Worm (Caenorhabditis elegans) whole organism, early embryonic: Measurements from ENCODE around the gene T11F9.22.
"Not testable (repeated sequence)": the region's sequence is repeated elsewhere in the genome, so short reads cannot be mapped to it uniquely, and the experiment has no call there.

Experiments used
- B0310.2 ChIP-seq: sonication (generic microtip); optimal IDR thresholded peaks from 2 replicates; lab custom pipeline; 2016; ENCODE audit warnings: mild to moderate bottlenecking, missing genetic modification characterization, missing compliant biosample characterization
- F13C5.2 ChIP-seq: sonication (generic microtip); optimal IDR thresholded peaks from 2 replicates; lab custom pipeline; 2017; ENCODE audit warnings: mild to moderate bottlenecking, missing genetic modification characterization, inconsistent platforms, missing compliant biosample characterization
- aly-1 ChIP-seq: sonication (generic microtip); optimal IDR thresholded peaks from 2 replicates; lab custom pipeline; 2016; ENCODE audit warnings: missing genetic modification characterization, missing compliant biosample characterization
- ama-1 ChIP-seq: fragments of 150-350 bp; optimal IDR thresholded peaks from 2 replicates; lab custom pipeline; 2014
- ceh-13 ChIP-seq: fragments of 200-800 bp; sonication (Bioruptor generic); optimal IDR thresholded peaks from 2 replicates; lab custom pipeline; 2018; ENCODE audit warnings: mild to moderate bottlenecking, missing genetic modification characterization, missing compliant biosample characterization
- ceh-36 ChIP-seq: sonication (generic microtip); optimal IDR thresholded peaks from 2 replicates; lab custom pipeline; 2016; ENCODE audit warnings: missing genetic modification characterization, inconsistent platforms, missing compliant biosample characterization
- ets-7 ChIP-seq: sonication (generic microtip); optimal IDR thresholded peaks from 2 replicates; lab custom pipeline; 2016; ENCODE audit warnings: missing genotype, missing genetic modification characterization, missing compliant biosample characterization
- flt-1 ChIP-seq: fragments of 200-800 bp; sonication (Bioruptor generic); IDR thresholded peaks from 2 replicates; pipeline ENCODE4 v1.3.6; 2022; ENCODE audit warnings: missing genetic modification characterization, missing compliant biosample characterization
- hmbx-1 ChIP-seq: sonication (generic microtip); optimal IDR thresholded peaks from 2 replicates; lab custom pipeline; 2016; ENCODE audit warnings: mild to moderate bottlenecking, missing genetic modification characterization, missing compliant biosample characterization
- hmg-4 ChIP-seq: fragments of 200-800 bp; sonication (Bioruptor generic); optimal IDR thresholded peaks from 2 replicates; lab custom pipeline; 2018; ENCODE audit warnings: mild to moderate bottlenecking, missing genetic modification characterization, missing compliant biosample characterization
- hnd-1 ChIP-seq: sonication (generic microtip); optimal IDR thresholded peaks from 2 replicates; lab custom pipeline; 2016; ENCODE audit warnings: missing genetic modification characterization, missing compliant biosample characterization
- pes-1 ChIP-seq: fragments of 200-800 bp; sonication (Bioruptor generic); IDR thresholded peaks from 2 replicates; pipeline ENCODE4 v1.3.6; 2022; ENCODE audit warnings: missing genetic modification reagents, missing genetic modification characterization, missing compliant biosample characterization
- scrt-1 ChIP-seq: fragments of 200-800 bp; sonication (Bioruptor generic); IDR thresholded peaks from 2 replicates; pipeline ENCODE4 v1.3.6; 2022; ENCODE audit warnings: missing genetic modification characterization, missing compliant biosample characterization
- sea-1 ChIP-seq: fragments of 200-800 bp; sonication (Bioruptor generic); conservative IDR thresholded peaks from 2 replicates; pipeline ENCODE4 v1.3.6; 2022; ENCODE audit warnings: missing genetic modification characterization, missing compliant biosample characterization
- tbx-11 ChIP-seq: fragments of 200-800 bp; sonication (Bioruptor generic); IDR thresholded peaks from 2 replicates; pipeline ENCODE4 v1.3.6; 2022; ENCODE audit warnings: missing genetic modification characterization, missing compliant biosample characterization
- tbx-37 ChIP-seq: fragments of 200-800 bp; sonication (Bioruptor generic); conservative IDR thresholded peaks from 2 replicates; pipeline ENCODE4 v1.3.6; 2022; ENCODE audit warnings: missing genetic modification reagents, missing genetic modification characterization, missing compliant biosample characterization
- tra-4 ChIP-seq: sonication (generic microtip); optimal IDR thresholded peaks from 2 replicates; lab custom pipeline; 2017; ENCODE audit warnings: missing genetic modification characterization, missing compliant biosample characterization

Gene T11F9.22

ce11 chrV:11474399-11474798 is 5.1 kb upstream of the T11F9.22 start, which contains the start of gene nas-22:
Gene nas-22 (plus strand): TSS chrV:11474699.
- TF ChIP-seq F13C5.2 (tag; lab: Kevin White, UChicago) (no peak), scrt-1 (GFP tag; lab: Robert Waterston, UW) (no peak), B0310.2 (tag; lab: Kevin White, UChicago) (no peak), pes-1 (no peak), sea-1 (GFP tag; lab: Robert Waterston, UW) (no peak), ama-1 (lab: Kevin White, UChicago) (no peak), hmbx-1 (tag; lab: Kevin White, UChicago) (no peak), aly-1 (no peak), tbx-11 (GFP tag; lab: Robert Waterston, UW) (no peak)

- TF ChIP-seq aly-1; tra-4 (tag; lab: Kevin White, UChicago); hmg-4 (GFP tag; lab: Kevin White, UChicago): not testable (repeated sequence)
Measured at ce11 chrV:11475638-11476037, 3.9 kb upstream of the T11F9.22 start, which contains the start of gene T11F9.7. Gene T11F9.7 (plus strand): TSS chrV:11475938.

ce11 chrV:11480734-11481133 is 1.2 kb downstream of the T11F9.22 start, which contains the start of gene T11F9.14:
Gene T11F9.14 (minus strand): TSS chrV:11480834.
- not testable (repeated sequence) for TF ChIP-seq scrt-1 (GFP tag; lab: Robert Waterston, UW); ceh-36 (tag; lab: Kevin White, UChicago); tbx-11 (GFP tag; lab: Robert Waterston, UW)

- not testable (repeated sequence) for TF ChIP-seq tbx-37; tra-4 (tag; lab: Kevin White, UChicago); tbx-11 (GFP tag; lab: Robert Waterston, UW)
Measured at ce11 chrV:11483580-11484092, 4.1 kb downstream of the T11F9.22 start, which contains the start of gene col-157. Gene col-157 (plus strand): TSS chrV:11484042.

- no peak for TF ChIP-seq F13C5.2 (tag; lab: Kevin White, UChicago)
- TF ChIP-seq ama-1 (lab: Kevin White, UChicago): no peak
- TF ChIP-seq tbx-11 (GFP tag; lab: Robert Waterston, UW): 0 out of 2 replicates have a peak, but pooled peaks have one; percentile 9
Measured at ce11 chrV:11484404-11484803, 4.9 kb downstream of the T11F9.22 start.

ce11 chrV:11485558-11485957 is 6.1 kb downstream of the T11F9.22 start, which contains the start of gene srh-1:
Gene srh-1 (plus strand): TSS chrV:11485858.
- no peak for TF ChIP-seq F13C5.2 (tag; lab: Kevin White, UChicago)
- TF ChIP-seq sea-1 (GFP tag; lab: Robert Waterston, UW): no peak
- TF ChIP-seq flt-1 (GFP tag; lab: Robert Waterston, UW): no peak
- no peak for TF ChIP-seq tra-4 (tag; lab: Kevin White, UChicago)

ce11 chrV:11486680-11487079 is 7.2 kb downstream of the T11F9.22 start, which contains the start of gene T11F9.10:
Gene T11F9.10 (plus strand): TSS chrV:11486980.
- TF ChIP-seq hmbx-1 (tag; lab: Kevin White, UChicago): no peak
- TF ChIP-seq tbx-11 (GFP tag; lab: Robert Waterston, UW): no peak
- no peak for TF ChIP-seq tra-4 (tag; lab: Kevin White, UChicago)
- TF ChIP-seq ceh-13 (GFP tag; lab: Kevin White, UChicago): no peak
- no peak for TF ChIP-seq hnd-1 (tag; lab: Kevin White, UChicago)
- no peak for TF ChIP-seq flt-1 (GFP tag; lab: Robert Waterston, UW)
- TF ChIP-seq ets-7 (tag; lab: Kevin White, UChicago): no peak
- TF ChIP-seq scrt-1 (GFP tag; lab: Robert Waterston, UW): no peak

ce11 chrV:11488288-11488687 is 8.8 kb downstream of the T11F9.22 start:
- TF ChIP-seq hmbx-1 (tag; lab: Kevin White, UChicago) (no peak), B0310.2 (tag; lab: Kevin White, UChicago) (no peak), tbx-37 (no peak), pes-1 (no peak), tra-4 (tag; lab: Kevin White, UChicago) (no peak), ceh-36 (tag; lab: Kevin White, UChicago) (no peak), F13C5.2 (tag; lab: Kevin White, UChicago) (no peak), hnd-1 (tag; lab: Kevin White, UChicago) (no peak), hmg-4 (GFP tag; lab: Kevin White, UChicago) (no peak), ama-1 (lab: Kevin White, UChicago) (no peak), tbx-11 (GFP tag; lab: Robert Waterston, UW) (no peak), ceh-13 (GFP tag; lab: Kevin White, UChicago) (no peak), ets-7 (tag; lab: Kevin White, UChicago) (no peak), flt-1 (GFP tag; lab: Robert Waterston, UW) (no peak), aly-1 (no peak), sea-1 (GFP tag; lab: Robert Waterston, UW) (no peak), scrt-1 (GFP tag; lab: Robert Waterston, UW) (no peak)

ce11 chrV:11490382-11490781 is 10.9 kb downstream of the T11F9.22 start, which contains the start of gene dhs-19:
Gene dhs-19 (minus strand): TSS chrV:11490482.
- no peak for TF ChIP-seq ets-7 (tag; lab: Kevin White, UChicago)
- no peak for TF ChIP-seq hnd-1 (tag; lab: Kevin White, UChicago)
- no peak for TF ChIP-seq flt-1 (GFP tag; lab: Robert Waterston, UW)
- TF ChIP-seq tbx-37: no peak
- no peak for TF ChIP-seq hmbx-1 (tag; lab: Kevin White, UChicago)
- TF ChIP-seq tbx-11 (GFP tag; lab: Robert Waterston, UW): no peak
- TF ChIP-seq sea-1 (GFP tag; lab: Robert Waterston, UW): no peak
- TF ChIP-seq ceh-36 (tag; lab: Kevin White, UChicago): no peak
- TF ChIP-seq scrt-1 (GFP tag; lab: Robert Waterston, UW): no peak
- no peak for TF ChIP-seq aly-1
- no peak for TF ChIP-seq pes-1
- TF ChIP-seq F13C5.2 (tag; lab: Kevin White, UChicago): no peak
- no peak for TF ChIP-seq ceh-13 (GFP tag; lab: Kevin White, UChicago)
- TF ChIP-seq tra-4 (tag; lab: Kevin White, UChicago): no peak
- TF ChIP-seq ama-1 (lab: Kevin White, UChicago): no peak
- no peak for TF ChIP-seq B0310.2 (tag; lab: Kevin White, UChicago)
- no peak for TF ChIP-seq hmg-4 (GFP tag; lab: Kevin White, UChicago)
